Fruit fly (Drosophila melanogaster) whole organism, adult: ENCODE measurements around the gene CG6041.

Experiments used
- CG11617 ChIP-seq: fragments of 200-800 bp; sonication (Bioruptor generic); optimal IDR thresholded peaks from 2 replicates; lab custom pipeline; 2017; ENCODE audit warnings: mild to moderate bottlenecking, missing biosample characterization, missing genetic modification reagents, missing genetic modification characterization
- CG12768 ChIP-seq: fragments of 200-800 bp; sonication (Bioruptor generic); optimal IDR thresholded peaks from 2 replicates; lab custom pipeline; 2017; ENCODE audit warnings: missing biosample characterization, missing genetic modification characterization, mild to moderate bottlenecking, moderate library complexity, missing genetic modification reagents
- CG14711 ChIP-seq: fragments of 200-800 bp; sonication (Bioruptor generic); optimal IDR thresholded peaks from 2 replicates; lab custom pipeline; 2018; ENCODE audit warnings: missing biosample characterization, mild to moderate bottlenecking, missing genetic modification characterization, moderate library complexity
- CG1620 ChIP-seq: fragments of 200-800 bp; sonication (Bioruptor generic); optimal IDR thresholded peaks from 2 replicates; lab custom pipeline; 2016; ENCODE audit warnings: missing biosample characterization, missing genetic modification characterization
- CG33017 ChIP-seq: fragments of 200-800 bp; sonication (Bioruptor generic); optimal IDR thresholded peaks from 2 replicates; lab custom pipeline; 2018; ENCODE audit warnings: missing biosample characterization, mild to moderate bottlenecking, missing genetic modification characterization, moderate library complexity
- CG5204 ChIP-seq: fragments of 200-800 bp; sonication (Bioruptor generic); optimal IDR thresholded peaks from 2 replicates; lab custom pipeline; 2016; ENCODE audit warnings: missing biosample characterization, missing genetic modification characterization
- CG7045 ChIP-seq: fragments of 200-800 bp; sonication (Bioruptor generic); optimal IDR thresholded peaks from 2 replicates; lab custom pipeline; 2017; ENCODE audit warnings: missing biosample characterization, mild to moderate bottlenecking, missing genetic modification characterization
- CG7101 ChIP-seq: fragments of 200-800 bp; sonication (Bioruptor generic); optimal IDR thresholded peaks from 2 replicates; lab custom pipeline; 2018; ENCODE audit warnings: missing biosample characterization, mild to moderate bottlenecking, missing genetic modification characterization, moderate library complexity
- Clk ChIP-seq: fragments of 200-800 bp; sonication (Bioruptor generic); optimal IDR thresholded peaks from 2 replicates; lab custom pipeline; 2017; ENCODE audit warnings: missing biosample characterization, missing genetic modification characterization
- Crg-1 ChIP-seq: fragments of 200-800 bp; sonication (Bioruptor generic); optimal IDR thresholded peaks from 2 replicates; lab custom pipeline; 2016; ENCODE audit warnings: missing biosample characterization, missing genetic modification characterization
- Hr96 ChIP-seq: fragments of 200-800 bp; sonication (Bioruptor generic); optimal IDR thresholded peaks from 2 replicates; lab custom pipeline; 2016; ENCODE audit warnings: missing biosample characterization, missing genetic modification characterization
- Mnt ChIP-seq: fragments of 200-800 bp; sonication (Bioruptor generic); optimal IDR thresholded peaks from 2 replicates; lab custom pipeline; 2016; ENCODE audit warnings: missing biosample characterization, mild to moderate bottlenecking, missing genetic modification characterization
- bab1 ChIP-seq: fragments of 200-800 bp; sonication (Bioruptor generic); optimal IDR thresholded peaks from 3 replicates; lab custom pipeline; 2019; ENCODE audit warnings: missing biosample characterization, mild to moderate bottlenecking, missing genetic modification characterization, moderate library complexity
- cic ChIP-seq: fragments of 200-800 bp; sonication (Bioruptor generic); optimal IDR thresholded peaks from 2 replicates; lab custom pipeline; 2017; ENCODE audit warnings: missing biosample characterization, mild to moderate bottlenecking, missing genetic modification characterization, moderate library complexity
- cnc ChIP-seq, 2 experiments: fragments of >200 bp; optimal IDR thresholded peaks; 2 replicates each; lab custom pipeline; 2017
- kay ChIP-seq: fragments of 200-800 bp; sonication (Bioruptor generic); peaks from one replicate; lab custom pipeline; 2016; ENCODE audit warnings: missing biosample characterization, missing genetic modification characterization, borderline replicate concordance
- ovo ChIP-seq: fragments of 200-800 bp; sonication (Bioruptor generic); optimal IDR thresholded peaks from 2 replicates; lab custom pipeline; 2016; ENCODE audit warnings: missing biosample characterization, missing genetic modification characterization
- pad ChIP-seq: fragments of 200-800 bp; sonication (Bioruptor generic); optimal IDR thresholded peaks from 3 replicates; lab custom pipeline; 2017; ENCODE audit warnings: missing biosample characterization, missing genetic modification characterization, mild to moderate bottlenecking, moderate library complexity, missing genetic modification reagents
- tj ChIP-seq: fragments of 200-800 bp; sonication (Bioruptor generic); optimal IDR thresholded peaks from 3 replicates; lab custom pipeline; 2017; ENCODE audit warnings: missing biosample characterization, mild to moderate bottlenecking, missing genetic modification characterization, moderate library complexity
- toe ChIP-seq: fragments of 200-800 bp; sonication (Bioruptor generic); optimal IDR thresholded peaks from 2 replicates; lab custom pipeline; 2016; ENCODE audit warnings: missing biosample characterization, missing genetic modification characterization

Gene CG6041

dm6 chrX:5947870-5948498, at the start of gene CG6041:
CG6041 (plus strand) TSS chrX:5948160.
- peak; percentile 34 for TF ChIP-seq Mnt (GFP tag; lab: Kevin White, UChicago)
- TF ChIP-seq cic (GFP tag; lab: Kevin White, UChicago), result peak; percentile 16
- TF ChIP-seq tj (GFP tag; lab: Kevin White, UChicago), result no peak

DNA sequence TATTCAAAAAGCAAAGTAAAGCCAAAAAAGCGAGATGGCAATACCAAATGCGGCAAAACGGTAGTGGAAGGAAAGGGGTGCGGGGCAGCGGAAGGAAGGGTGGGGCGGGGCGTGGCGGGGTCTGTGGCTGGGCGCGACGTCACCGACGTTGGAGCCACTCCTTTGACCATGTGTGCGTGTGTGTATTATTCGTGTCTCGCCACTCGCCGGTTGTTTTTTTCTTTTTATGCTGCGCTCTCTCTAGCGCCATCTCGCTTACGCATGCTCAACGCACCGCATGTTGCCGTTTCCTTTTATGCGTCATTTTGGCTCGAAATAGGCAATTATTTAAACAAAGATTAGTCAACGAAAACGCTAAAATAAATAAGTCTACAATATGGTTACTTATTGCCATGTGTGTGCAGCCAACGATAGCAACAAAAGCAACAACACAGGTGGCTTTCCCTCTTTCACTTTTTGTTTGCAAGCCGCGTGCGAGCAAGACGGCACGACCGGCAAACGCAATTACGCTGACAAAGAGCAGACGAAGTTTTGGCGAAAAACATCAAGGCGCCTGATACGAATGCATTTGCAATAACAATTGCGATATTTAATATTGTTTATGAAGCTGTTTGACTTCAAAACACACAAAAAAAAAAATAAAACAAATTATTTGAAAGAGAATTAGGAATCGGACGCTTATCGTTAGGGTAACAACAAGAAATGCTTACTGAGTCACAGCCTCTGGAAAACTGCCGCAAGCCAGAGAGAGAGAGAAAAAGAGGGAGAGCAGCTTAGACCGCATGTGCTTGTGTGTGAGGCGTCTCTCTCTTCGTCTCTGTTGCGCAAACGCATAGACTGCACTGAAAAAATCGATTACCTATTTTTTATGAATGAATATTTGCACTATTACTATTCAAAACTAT, 48.5 kb upstream of the CG6041 start:
- TF ChIP-seq Mnt (GFP tag; lab: Kevin White, UChicago) (peak; percentile 11), CG33017 (tag; lab: Kevin White, UChicago) (no peak), Clk (no peak), CG7101 (tag; lab: Kevin White, UChicago) (no peak), pad (GFP tag; lab: Kevin White, UChicago) (peak; percentile 62), CG1620 (no peak), bab1 (GFP tag; lab: Kevin White, UChicago) (peak; percentile 20), ovo (peak; percentile 25), CG7045 (GFP tag; lab: Kevin White, UChicago) (no peak), Crg-1 (no peak), cic (GFP tag; lab: Kevin White, UChicago) (no peak), tj (GFP tag; lab: Kevin White, UChicago) (peak; percentile 75), CG5204 (GFP tag; lab: Kevin White, UChicago) (no peak), CG14711 (tag; lab: Kevin White, UChicago) (peak; percentile 5), CG12768 (no peak), kay (GFP tag; lab: Kevin White, UChicago) (peak; percentile 30), toe (no peak), CG11617 (no peak), cnc (optimal IDR thresholded peaks at IDR 0.05; lab: Kevin White, UChicago) (no peak), Hr96 (GFP tag; lab: Kevin White, UChicago) (no peak)

- TF ChIP-seq toe, result peak; percentile 44
- peak; percentile 46 for TF ChIP-seq CG1620
- TF ChIP-seq CG7101 (tag; lab: Kevin White, UChicago), result peak; percentile 87
- peak; percentile 32 for TF ChIP-seq CG7045 (GFP tag; lab: Kevin White, UChicago)
- TF ChIP-seq CG11617, result peak; percentile 63
- peak; percentile 93 for TF ChIP-seq ovo
- peak; percentile 84 for TF ChIP-seq CG14711 (tag; lab: Kevin White, UChicago)
- peak; percentile 42 for TF ChIP-seq tj (GFP tag; lab: Kevin White, UChicago)
- peak; percentile 93 for TF ChIP-seq bab1 (GFP tag; lab: Kevin White, UChicago)
- no peak for TF ChIP-seq cnc (optimal IDR thresholded peaks at IDR 0.05; lab: Kevin White, UChicago)
- TF ChIP-seq kay (GFP tag; lab: Kevin White, UChicago), result no peak
- peak; percentile 71 for TF ChIP-seq CG5204 (GFP tag; lab: Kevin White, UChicago)
- peak; percentile 65 for TF ChIP-seq pad (GFP tag; lab: Kevin White, UChicago)
- peak; percentile 29 for TF ChIP-seq Crg-1
- TF ChIP-seq CG12768, result peak; percentile 58
- peak; percentile 33 for TF ChIP-seq Clk
- TF ChIP-seq Hr96 (GFP tag; lab: Kevin White, UChicago), result peak; percentile 68
- peak; percentile 70 for TF ChIP-seq CG33017 (tag; lab: Kevin White, UChicago)
- TF ChIP-seq cic (GFP tag; lab: Kevin White, UChicago), result no peak
- peak; percentile 30 for TF ChIP-seq Mnt (GFP tag; lab: Kevin White, UChicago)
These were observed 47.5 kb upstream of the CG6041 start, which contains the start of gene Act5C for dm6 chrX:5900146-5901093. Act5C (plus strand) TSS chrX:5900861.

DNA sequence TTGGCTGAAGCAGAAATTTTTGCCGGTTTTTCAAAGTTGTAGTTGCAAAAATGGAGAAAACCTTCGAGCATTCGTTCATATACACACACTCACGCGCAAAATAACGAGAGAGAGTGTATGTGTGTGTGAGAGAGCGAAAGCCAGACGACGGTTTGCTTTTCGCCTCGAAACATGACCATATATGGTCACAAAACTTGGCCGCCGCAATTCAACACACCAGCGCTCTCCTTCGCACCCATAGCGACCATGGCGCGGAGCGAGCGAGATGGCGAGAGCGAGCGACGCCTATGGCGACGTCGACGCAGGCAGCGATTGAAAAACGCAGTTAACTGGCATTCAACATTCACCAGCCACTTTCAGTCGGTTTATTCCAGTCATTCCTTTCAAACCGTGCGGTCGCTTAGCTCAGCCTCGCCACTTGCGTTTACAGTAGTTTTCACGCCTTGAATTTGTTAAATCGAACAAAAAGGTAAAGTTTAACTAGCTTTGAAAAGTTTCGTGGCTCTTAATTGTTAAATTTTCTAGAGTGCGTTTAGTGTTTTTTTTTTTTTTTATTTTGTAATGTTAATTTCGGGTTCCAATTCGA, 46.2 kb upstream of the CG6041 start:
- TF ChIP-seq CG33017 (tag; lab: Kevin White, UChicago) (peak; percentile 18), ovo (peak; percentile 80), CG12768 (peak; percentile 45), Crg-1 (peak; percentile 46), Hr96 (GFP tag; lab: Kevin White, UChicago) (peak; percentile 48), CG7101 (tag; lab: Kevin White, UChicago) (peak; percentile 47), CG7045 (GFP tag; lab: Kevin White, UChicago) (no peak), cnc (optimal IDR thresholded peaks at IDR 0.05; lab: Kevin White, UChicago) (no peak), kay (GFP tag; lab: Kevin White, UChicago) (no peak), CG5204 (GFP tag; lab: Kevin White, UChicago) (no peak), CG14711 (tag; lab: Kevin White, UChicago) (peak; percentile 1), Clk (no peak), bab1 (GFP tag; lab: Kevin White, UChicago) (peak; percentile 66), Mnt (GFP tag; lab: Kevin White, UChicago) (peak; percentile 74), CG11617 (peak; percentile 50), CG1620 (peak; percentile 26), toe (no peak), tj (GFP tag; lab: Kevin White, UChicago) (peak; percentile 87), pad (GFP tag; lab: Kevin White, UChicago) (peak; percentile 89), cic (GFP tag; lab: Kevin White, UChicago) (peak; percentile 80)
